Worm (Caenorhabditis elegans) whole organism, L3 larva: ENCODE measurements around the gene rme-2.

Source experiments
- aly-2 ChIP-seq: fragments of 150-350 bp; optimal IDR thresholded peaks from 2 replicates; lab custom pipeline; 2014; ENCODE audit warnings: missing biosample characterization, missing genetic modification characterization
- ama-1 ChIP-seq: fragments of 150-350 bp; optimal IDR thresholded peaks from 2 replicates; lab custom pipeline; 2018
- ceh-28 ChIP-seq: fragments of 150-350 bp; optimal IDR thresholded peaks from 2 replicates; lab custom pipeline; 2014; ENCODE audit warnings: missing biosample characterization, missing genetic modification reagents, missing genetic modification characterization
- lin-39 ChIP-seq: fragments of 150-350 bp; optimal IDR thresholded peaks from 2 replicates; lab custom pipeline; 2018; ENCODE audit warnings: missing biosample characterization, missing genetic modification reagents, missing genetic modification characterization
- mdl-1 ChIP-seq: fragments of 150-350 bp; optimal IDR thresholded peaks from 2 replicates; lab custom pipeline; 2014; ENCODE audit warnings: missing biosample characterization, missing genetic modification characterization
- pqm-1 ChIP-seq: fragments of 150-350 bp; optimal IDR thresholded peaks from 2 replicates; lab custom pipeline; 2017; ENCODE audit warnings: missing biosample characterization, missing genetic modification characterization, inconsistent platforms
- snpc-4 ChIP-seq: fragments of 150-350 bp; optimal IDR thresholded peaks from 2 replicates; lab custom pipeline; 2014; ENCODE audit warnings: missing biosample characterization, missing genetic modification characterization

- no peak for TF ChIP-seq ceh-28
- no peak for TF ChIP-seq ama-1
- no peak for TF ChIP-seq lin-39 (tag; lab: Kevin White, UChicago)
- no peak for TF ChIP-seq pqm-1 (tag; lab: Kevin White, UChicago)
- TF ChIP-seq aly-2 (tag; lab: Kevin White, UChicago), result no peak
- TF ChIP-seq snpc-4 (tag; lab: Kevin White, UChicago), result no peak
- TF ChIP-seq mdl-1 (tag; lab: Kevin White, UChicago), result no peak
These were observed 22.4 kb downstream of the rme-2 start for ce11 chrIV:5492196-5492595.
